Worm (Caenorhabditis elegans) whole organism, late embryonic: Measurements from ENCODE around the gene ndx-6.

Source experiments
- ceh-6 ChIP-seq: fragments of 200-800 bp; sonication (Bioruptor generic); optimal IDR thresholded peaks from 2 replicates; lab custom pipeline; 2018; ENCODE audit warnings: mild to moderate bottlenecking, missing genetic modification characterization, missing compliant biosample characterization
- hlh-8 ChIP-seq: sonication (generic microtip); optimal IDR thresholded peaks from 2 replicates; lab custom pipeline; 2016; ENCODE audit warnings: missing genotype, missing genetic modification characterization, missing compliant biosample characterization
- npax-4 ChIP-seq: sonication (generic microtip); optimal IDR thresholded peaks from 2 replicates; lab custom pipeline; 2016; ENCODE audit warnings: missing genetic modification characterization, missing compliant biosample characterization
- pha-4 ChIP-seq: fragments of 150-350 bp; optimal IDR thresholded peaks from 2 replicates; lab custom pipeline; 2018; ENCODE audit warnings: missing biosample characterization, missing genetic modification reagents, missing genetic modification characterization

ce11 chrII:5412467-5412866, 22.8 kb upstream of the ndx-6 start, which contains the start of the genes EEED8.13 and EEED8.18:
- TF ChIP-seq ceh-6 (GFP tag; lab: Kevin White, UChicago) (no peak), npax-4 (tag; lab: Kevin White, UChicago) (no peak), hlh-8 (tag; lab: Kevin White, UChicago) (no peak), pha-4 (tag; lab: Kevin White, UChicago) (no peak)
